Worm (Caenorhabditis elegans): ENCODE data around the gene twk-11.

DNA sequence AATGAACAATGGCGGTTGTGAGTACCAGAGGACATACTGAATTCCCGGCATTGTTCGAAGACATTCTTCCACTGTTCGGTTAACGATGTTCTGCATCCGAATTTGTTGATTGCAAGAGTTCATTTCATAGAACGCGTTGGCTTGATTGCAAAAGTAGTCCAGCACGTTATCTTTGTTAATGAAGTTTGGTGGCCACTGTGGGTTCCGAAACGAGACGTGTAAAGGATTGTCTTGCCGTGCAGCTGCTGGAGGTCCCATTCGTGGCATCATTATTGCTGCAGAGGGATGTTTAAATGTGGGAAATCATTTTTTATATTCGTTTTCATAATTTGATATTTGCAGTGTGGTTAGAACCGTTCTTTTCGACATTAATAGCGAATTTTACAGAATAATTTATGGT lies 23.0 kb upstream of the twk-11 start, which contains the start of gene mdt-6:
- TF ChIP-seq mep-1 (tag; optimal IDR thresholded peaks at IDR 0.05) (no peak), unc-62 (GFP tag; optimal IDR thresholded peaks at IDR 0.05) (no peak), blmp-1 (tag; optimal IDR thresholded peaks at IDR 0.05) (no peak), lin-13 (tag; optimal IDR thresholded peaks at IDR 0.05) (no peak), nhr-237 (tag; optimal IDR thresholded peaks at IDR 0.05) (no peak), nhr-76 (tag; optimal IDR thresholded peaks at IDR 0.05) (no peak), sem-2 (GFP tag; optimal IDR thresholded peaks at IDR 0.05) (no peak), zip-8 (tag; optimal IDR thresholded peaks at IDR 0.05) (no peak)

Measured in whole organism, mixed stage, embryonic.